Worm (Caenorhabditis elegans) whole organism, L3 larva: Measurements from ENCODE around the gene chhy-1.
A peak's percentile ranks its signal among the peaks of the same experiment; 100 is the strongest.

Experiments used
- R02D3.7 ChIP-seq: fragments of 150-350 bp; optimal IDR thresholded peaks from 2 replicates; lab custom pipeline; 2014; ENCODE audit warnings: missing biosample characterization, missing genetic modification characterization
- ZK546.5 ChIP-seq: sonication (generic microtip); optimal IDR thresholded peaks from 2 replicates; lab custom pipeline; 2017; ENCODE audit warnings: missing biosample characterization, missing genetic modification characterization
- aly-2 ChIP-seq: fragments of 150-350 bp; optimal IDR thresholded peaks from 2 replicates; lab custom pipeline; 2014; ENCODE audit warnings: missing biosample characterization, missing genetic modification characterization
- ama-1 ChIP-seq: fragments of 150-350 bp; optimal IDR thresholded peaks from 2 replicates; lab custom pipeline; 2018
- ceh-16 ChIP-seq: sonication (generic microtip); optimal IDR thresholded peaks from 2 replicates; lab custom pipeline; 2017; ENCODE audit warnings: missing biosample characterization, missing genetic modification characterization
- ceh-28 ChIP-seq: fragments of 150-350 bp; optimal IDR thresholded peaks from 2 replicates; lab custom pipeline; 2014; ENCODE audit warnings: missing biosample characterization, missing genetic modification reagents, missing genetic modification characterization
- ceh-82 ChIP-seq: fragments of 150-350 bp; optimal IDR thresholded peaks from 2 replicates; lab custom pipeline; 2014; ENCODE audit warnings: missing biosample characterization, missing genetic modification characterization
- ceh-9 ChIP-seq: sonication (generic microtip); optimal IDR thresholded peaks from 2 replicates; lab custom pipeline; 2018; ENCODE audit warnings: missing biosample characterization, missing genetic modification characterization
- daf-12 ChIP-seq: fragments of 150-350 bp; optimal IDR thresholded peaks from 2 replicates; lab custom pipeline; 2014; ENCODE audit warnings: missing biosample characterization, missing genetic modification reagents, missing genetic modification characterization
- elt-2 ChIP-seq: sonication (generic microtip); optimal IDR thresholded peaks from 2 replicates; lab custom pipeline; 2016; ENCODE audit warnings: missing genetic modification reagents, mild to moderate bottlenecking, missing genetic modification characterization, missing compliant biosample characterization
- elt-3 ChIP-seq, 3 experiments: fragments of 150-350 bp in 1 of 3; sonication (generic microtip) in 2 of 3; optimal IDR thresholded peaks; 2 replicates in 2 of 3; 4 replicates in 1 of 3; lab custom pipeline; 2014 to 2017; ENCODE audit warnings: missing biosample characterization in 3 of 3, missing genetic modification characterization in 3 of 3
- eor-1 ChIP-seq, 2 experiments: fragments of 150-350 bp; optimal IDR thresholded peaks; 2 replicates each; lab custom pipeline; 2014 to 2018; ENCODE audit warnings: missing biosample characterization in 2 of 2, missing genetic modification characterization in 2 of 2
- fkh-10 ChIP-seq: sonication (generic microtip); optimal IDR thresholded peaks from 2 replicates; lab custom pipeline; 2017; ENCODE audit warnings: missing biosample characterization, missing genetic modification reagents, missing genetic modification characterization
- fkh-2 ChIP-seq: fragments of 150-350 bp; optimal IDR thresholded peaks from 2 replicates; lab custom pipeline; 2014; ENCODE audit warnings: missing biosample characterization, missing genetic modification reagents, missing genetic modification characterization
- fos-1 ChIP-seq: fragments of 150-350 bp; optimal IDR thresholded peaks from 2 replicates; lab custom pipeline; 2014; ENCODE audit warnings: missing biosample characterization, missing genetic modification characterization
- jun-1 ChIP-seq: fragments of 150-350 bp; optimal IDR thresholded peaks from 2 replicates; lab custom pipeline; 2014; ENCODE audit warnings: missing biosample characterization, missing genetic modification reagents, missing genetic modification characterization
- lin-15B ChIP-seq: fragments of 150-350 bp; optimal IDR thresholded peaks from 2 replicates; lab custom pipeline; 2014; ENCODE audit warnings: missing biosample characterization, missing genetic modification characterization
- lin-39 ChIP-seq: fragments of 150-350 bp; optimal IDR thresholded peaks from 2 replicates; lab custom pipeline; 2018; ENCODE audit warnings: missing biosample characterization, missing genetic modification reagents, missing genetic modification characterization
- lsy-12 ChIP-seq: sonication (generic microtip); optimal IDR thresholded peaks from 2 replicates; lab custom pipeline; 2016; ENCODE audit warnings: mild to moderate bottlenecking, missing genetic modification characterization, missing compliant biosample characterization
- mdl-1 ChIP-seq: fragments of 150-350 bp; optimal IDR thresholded peaks from 2 replicates; lab custom pipeline; 2014; ENCODE audit warnings: missing biosample characterization, missing genetic modification characterization
- mml-1 ChIP-seq: fragments of 150-350 bp; sonication (generic microtip); optimal IDR thresholded peaks from 3 replicates; lab custom pipeline; 2014; ENCODE audit warnings: missing biosample characterization, missing genetic modification characterization
- nfya-1 ChIP-seq: sonication (generic microtip); optimal IDR thresholded peaks from 2 replicates; lab custom pipeline; 2017; ENCODE audit warnings: missing genetic modification characterization, mild to moderate bottlenecking, missing compliant biosample characterization, antibody characterized with exemption, moderate library complexity; ENCODE audit not compliant: insufficient read depth
- nhr-23 ChIP-seq: fragments of 150-350 bp; optimal IDR thresholded peaks from 2 replicates; lab custom pipeline; 2014; ENCODE audit warnings: missing biosample characterization, missing genetic modification reagents, missing genetic modification characterization
- nhr-43 ChIP-seq: sonication (generic microtip); optimal IDR thresholded peaks from 2 replicates; lab custom pipeline; 2016; ENCODE audit warnings: mild to moderate bottlenecking, missing genetic modification characterization, missing compliant biosample characterization; ENCODE audit not compliant: poor library complexity, severe bottlenecking
- nhr-76 ChIP-seq: fragments of 150-350 bp; sonication (generic microtip); optimal IDR thresholded peaks from 5 replicates; lab custom pipeline; 2014; ENCODE audit warnings: missing biosample characterization, missing genetic modification characterization
- nhr-77 ChIP-seq: fragments of 150-350 bp; optimal IDR thresholded peaks from 2 replicates; lab custom pipeline; 2014; ENCODE audit warnings: missing biosample characterization, missing genetic modification characterization
- pqm-1 ChIP-seq: fragments of 150-350 bp; optimal IDR thresholded peaks from 2 replicates; lab custom pipeline; 2017; ENCODE audit warnings: missing biosample characterization, missing genetic modification characterization, inconsistent platforms
- sea-2 ChIP-seq: fragments of 150-350 bp; sonication (generic microtip); optimal IDR thresholded peaks from 4 replicates; lab custom pipeline; 2014; ENCODE audit warnings: missing biosample characterization, missing genetic modification reagents, missing genetic modification characterization
- skn-1 ChIP-seq: fragments of 150-350 bp; optimal IDR thresholded peaks from 2 replicates; lab custom pipeline; 2014; ENCODE audit warnings: missing biosample characterization, missing genetic modification characterization
- snpc-4 ChIP-seq: fragments of 150-350 bp; optimal IDR thresholded peaks from 2 replicates; lab custom pipeline; 2014; ENCODE audit warnings: missing biosample characterization, missing genetic modification characterization
- tbx-2 ChIP-seq: sonication (generic microtip); optimal IDR thresholded peaks from 2 replicates; lab custom pipeline; 2016; ENCODE audit warnings: mild to moderate bottlenecking, missing genetic modification characterization, missing compliant biosample characterization
- unc-62 ChIP-seq: fragments of 150-350 bp; sonication (generic microtip); optimal IDR thresholded peaks from 4 replicates; lab custom pipeline; 2014; ENCODE audit warnings: missing biosample characterization, missing genetic modification reagents, missing genetic modification characterization
- zag-1 ChIP-seq: fragments of 150-350 bp; optimal IDR thresholded peaks from 2 replicates; lab custom pipeline; 2014; ENCODE audit warnings: missing biosample characterization, missing genetic modification characterization
- ztf-4 ChIP-seq: fragments of 150-350 bp; optimal IDR thresholded peaks from 2 replicates; lab custom pipeline; 2014; ENCODE audit warnings: missing biosample characterization, missing genetic modification characterization

Gene chhy-1

ce11 chrII:8600165-8600564 lies 17.3 kb downstream of the chhy-1 start, which contains the start of gene pigg-1:
Gene pigg-1 (minus strand): TSS chrII:8600265.
- TF ChIP-seq nhr-43 (no peak), ceh-28 (no peak), ZK546.5 (tag; lab: Kevin White, UChicago) (no peak), unc-62 (no peak)

ce11 chrII:8599214-8599613 lies 18.2 kb downstream of the chhy-1 start, which contains the start of gene F28C6.5:
Gene F28C6.5 (plus strand): TSS chrII:8599514.
- TF ChIP-seq lsy-12 (tag; lab: Kevin White, UChicago) (no peak), zag-1 (tag; lab: Kevin White, UChicago) (no peak), nhr-43 (no peak), nhr-77 (tag; lab: Kevin White, UChicago) (no peak), mdl-1 (no peak), aly-2 (tag; lab: Kevin White, UChicago) (no peak), R02D3.7 (tag; lab: Kevin White, UChicago) (no peak), lin-39 (tag; lab: Kevin White, UChicago) (no peak), fkh-10 (GFP tag; lab: Kevin White, UChicago) (no peak), nhr-23 (tag; lab: Kevin White, UChicago) (no peak), fos-1 (tag; lab: Kevin White, UChicago) (no peak), ama-1 (no peak), mml-1 (tag; lab: Kevin White, UChicago) (no peak), sea-2 (GFP tag; lab: Kevin White, UChicago) (no peak), ztf-4 (no peak), ceh-16 (tag; lab: Kevin White, UChicago) (no peak)
- TF ChIP-seq, all 47 proteins: peak for 0

- TF ChIP-seq snpc-4 (tag; lab: Kevin White, UChicago) (no peak), ama-1 (no peak), jun-1 (no peak), eor-1 (tag; optimal IDR thresholded peaks at IDR 0.05; lab: Kevin White, UChicago) (no peak), fkh-2 (tag; lab: Kevin White, UChicago) (no peak), nfya-1 (tag; lab: Kevin White, UChicago) (no peak), pqm-1 (tag; lab: Kevin White, UChicago) (no peak), ceh-9 (tag; lab: Kevin White, UChicago) (no peak), ZK546.5 (tag; lab: Kevin White, UChicago) (no peak), elt-2 (no peak), ceh-82 (no peak), aly-2 (tag; lab: Kevin White, UChicago) (no peak), nhr-76 (tag; lab: Kevin White, UChicago) (no peak), skn-1 (tag; lab: Kevin White, UChicago) (no peak), nhr-77 (tag; lab: Kevin White, UChicago) (no peak), lsy-12 (tag; lab: Kevin White, UChicago) (no peak), daf-12 (tag; lab: Kevin White, UChicago) (no peak)
Observed at ce11 chrII:8593840-8594625, 23.4 kb downstream of the chhy-1 start, which contains the start of gene aptf-3. Gene aptf-3 (plus strand): TSS chrII:8594190.

- TF ChIP-seq elt-3 (tag; optimal IDR thresholded peaks at IDR 0.05; lab: Kevin White, UChicago), result no peak
- no peak for TF ChIP-seq pqm-1 (tag; lab: Kevin White, UChicago)
- no peak for TF ChIP-seq lsy-12 (tag; lab: Kevin White, UChicago)
- TF ChIP-seq ztf-4, result no peak
- no peak for TF ChIP-seq lin-15B (tag; lab: Kevin White, UChicago)
Observed at ce11 chrII:8590684-8591083, 26.7 kb downstream of the chhy-1 start, which contains the start of gene aptf-4. Gene aptf-4 (plus strand): TSS chrII:8590984.

- TF ChIP-seq nfya-1 (tag; lab: Kevin White, UChicago) (peak; percentile 30), elt-2 (no peak), fkh-10 (GFP tag; lab: Kevin White, UChicago) (peak; percentile 47), tbx-2 (tag; lab: Kevin White, UChicago) (no peak), nhr-76 (tag; lab: Kevin White, UChicago) (no peak), zag-1 (tag; lab: Kevin White, UChicago) (no peak), ama-1 (no peak), lsy-12 (tag; lab: Kevin White, UChicago) (no peak)
Observed at ce11 chrII:8589227-8589626, 28.2 kb downstream of the chhy-1 start.
